Worm (Caenorhabditis elegans): ENCODE measurements around the gene F41G3.21.

- TF ChIP-seq unc-55 (GFP tag; optimal IDR thresholded peaks at IDR 0.05) (no peak), pha-4 (tag; optimal IDR thresholded peaks at IDR 0.05) (no peak), tbx-2 (tag; optimal IDR thresholded peaks at IDR 0.05) (no peak), ama-1 (optimal IDR thresholded peaks at IDR 0.05) (no peak), pha-2 (tag; optimal IDR thresholded peaks at IDR 0.05) (no peak)
Measured at ce11 chrII:6752850-6753249, at the start of gene F41G3.21.
